Worm (Caenorhabditis elegans): ENCODE data around the gene Y47D7A.11.
A peak's percentile ranks its signal among the peaks of the same experiment; 100 is the strongest.

Gene Y47D7A.11

DNA sequence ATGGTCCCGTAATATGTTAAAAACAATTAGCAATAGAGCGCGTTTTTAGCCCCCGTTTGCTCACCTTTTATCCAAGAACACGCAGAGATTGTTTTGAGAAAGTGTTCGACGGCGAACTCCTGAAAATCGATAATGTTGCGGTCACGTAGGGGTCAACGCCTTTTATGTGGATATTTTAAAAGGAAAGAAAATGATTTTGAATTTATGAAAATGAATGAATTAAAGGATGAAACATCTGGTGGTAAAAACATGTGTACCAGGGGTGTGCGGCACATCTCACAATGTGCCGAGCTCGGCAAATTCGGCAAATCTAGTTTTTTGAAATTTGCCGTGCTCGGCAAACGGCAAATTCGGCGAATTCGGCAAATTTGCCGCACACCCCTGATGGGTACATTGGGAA lies 28.0 kb downstream of the Y47D7A.11 start, which contains the start of gene F13A2.4:
TSS of gene F13A2.4 (minus strand) at position 101 of the 400 bp plus-strand sequence.
- TF ChIP-seq T20F7.1 (GFP tag; optimal IDR thresholded peaks at IDR 0.05) (no peak), hlh-11 (tag; optimal IDR thresholded peaks at IDR 0.05) (no peak), daf-19 (GFP tag; conservative IDR thresholded peaks at IDR 0.05) (no peak), dmd-9 (GFP tag; IDR thresholded peaks at IDR 0.05) (no peak), madf-9 (GFP tag; conservative IDR thresholded peaks at IDR 0.05) (no peak), F49E8.2 (tag; optimal IDR thresholded peaks at IDR 0.05; ENCODE audit: borderline replicate concordance) (no peak), lin-29 (GFP tag; IDR thresholded peaks at IDR 0.05) (no peak), mes-2 (tag; optimal IDR thresholded peaks at IDR 0.05; ENCODE audit: poor library complexity, severe bottlenecking) (no peak), gei-8 (GFP tag; optimal IDR thresholded peaks at IDR 0.05) (no peak), dpl-1 (GFP tag; optimal IDR thresholded peaks at IDR 0.05) (no peak), snpc-1.2 (GFP tag; IDR thresholded peaks at IDR 0.05) (no peak), ctbp-1 (GFP tag; IDR thresholded peaks at IDR 0.05) (no peak), zip-11 (GFP tag; IDR thresholded peaks at IDR 0.05) (no peak), php-3 (GFP tag; IDR thresholded peaks at IDR 0.05) (no peak), F44E2.7 (GFP tag; IDR thresholded peaks at IDR 0.05) (no peak), nhr-77 (tag; optimal IDR thresholded peaks at IDR 0.05) (no peak)

DNA sequence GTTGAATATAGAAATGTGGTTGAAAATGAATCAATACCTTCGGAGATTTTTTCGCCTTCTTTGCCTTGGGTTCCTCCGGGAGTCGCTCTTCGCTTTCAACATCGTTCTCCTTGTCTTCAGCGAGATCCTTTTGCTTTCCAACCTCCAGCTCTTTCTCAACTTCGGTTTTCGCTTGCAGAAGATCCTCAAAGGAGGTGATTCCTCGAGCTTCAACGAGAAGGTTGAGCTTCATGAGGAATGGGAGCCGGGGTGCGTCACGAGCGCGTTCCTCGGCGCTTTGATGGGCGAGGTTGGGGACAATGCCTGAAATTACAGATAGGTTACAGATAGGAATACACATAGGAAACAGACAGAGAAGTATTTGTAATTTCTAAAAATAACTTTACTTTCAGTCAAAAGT lies 29.2 kb downstream of the Y47D7A.11 start:
- TF ChIP-seq ceh-28 (tag; optimal IDR thresholded peaks at IDR 0.05) (no peak), set-16 (GFP tag; IDR thresholded peaks at IDR 0.05) (peak; percentile 61; the same call in 1 of the 2 replicates)

DNA sequence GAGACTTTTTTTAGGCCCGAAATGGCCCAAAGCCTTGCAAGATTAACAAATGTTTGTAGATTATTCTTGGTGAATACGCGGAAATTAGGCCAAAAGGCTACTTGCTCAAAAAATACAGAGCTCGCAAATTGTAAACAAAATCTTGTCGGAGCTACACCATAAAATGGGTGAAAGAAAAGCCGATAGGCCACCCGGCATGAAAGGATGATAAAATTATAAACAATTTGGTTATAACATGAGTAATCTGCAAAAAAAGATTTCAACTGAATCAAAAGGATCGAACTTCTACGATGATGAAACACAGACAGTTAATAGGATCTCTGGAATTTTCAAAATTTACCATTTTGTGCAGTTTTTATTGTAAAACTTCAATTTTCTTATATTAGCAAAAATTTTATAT lies 30.0 kb downstream of the Y47D7A.11 start:
- no peak for TF ChIP-seq fkh-10 (GFP tag; optimal IDR thresholded peaks at IDR 0.05)
- peak; percentile 93 for TF ChIP-seq aha-1 (tag)
- TF ChIP-seq nhr-237 (tag; optimal IDR thresholded peaks at IDR 0.05), result no peak
- TF ChIP-seq jun-1 (tag; optimal IDR thresholded peaks at IDR 0.05), result no peak

ce11 chrV:4396257-4396656 lies 31.8 kb downstream of the Y47D7A.11 start, which contains the start of gene F13A2.3:
Gene F13A2.3, minus strand, starts transcription at chrV:4396357.
- TF ChIP-seq lir-3 (tag; optimal IDR thresholded peaks at IDR 0.05) (no peak), pha-4 (GFP tag; IDR thresholded peaks at IDR 0.05) (no peak), pha-4 (tag; optimal IDR thresholded peaks at IDR 0.05) (no peak), tag-97 (GFP tag; IDR thresholded peaks at IDR 0.05) (no peak), ceh-44 (GFP tag; IDR thresholded peaks at IDR 0.05) (no peak)

DNA sequence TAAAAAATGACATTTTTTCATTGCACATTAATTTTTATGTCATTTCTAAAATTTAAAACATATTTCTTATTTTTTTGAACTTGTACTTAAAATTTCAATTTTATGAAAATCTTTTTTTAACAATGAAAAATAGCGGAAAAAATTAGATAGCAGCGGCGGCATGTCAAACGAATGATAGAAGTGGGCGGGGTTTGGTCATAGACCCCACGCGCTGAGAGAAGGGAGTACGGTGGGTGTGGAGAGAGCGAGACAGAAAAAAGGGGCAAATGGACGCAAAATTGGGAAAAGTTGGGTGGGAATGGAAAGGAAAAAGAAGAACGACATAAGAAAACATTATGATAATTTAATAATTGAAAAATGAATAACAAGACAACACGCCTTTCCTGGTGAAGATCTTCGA lies 40.2 kb downstream of the Y47D7A.11 start:
- TF ChIP-seq vab-7 (GFP tag; IDR thresholded peaks at IDR 0.05) (no peak), aly-2 (tag; optimal IDR thresholded peaks at IDR 0.05) (no peak), F49E8.2 (tag; optimal IDR thresholded peaks at IDR 0.05; ENCODE audit: borderline replicate concordance) (no peak), dve-1 (tag; optimal IDR thresholded peaks at IDR 0.05; ENCODE audit: insufficient read depth) (no peak), arid-1 (GFP tag; conservative IDR thresholded peaks at IDR 0.05) (no peak), lir-3 (tag; optimal IDR thresholded peaks at IDR 0.05) (no peak), zip-11 (GFP tag; IDR thresholded peaks at IDR 0.05) (no peak), fos-1 (tag; optimal IDR thresholded peaks at IDR 0.05) (no peak), set-16 (GFP tag; IDR thresholded peaks at IDR 0.05) (no peak)

DNA sequence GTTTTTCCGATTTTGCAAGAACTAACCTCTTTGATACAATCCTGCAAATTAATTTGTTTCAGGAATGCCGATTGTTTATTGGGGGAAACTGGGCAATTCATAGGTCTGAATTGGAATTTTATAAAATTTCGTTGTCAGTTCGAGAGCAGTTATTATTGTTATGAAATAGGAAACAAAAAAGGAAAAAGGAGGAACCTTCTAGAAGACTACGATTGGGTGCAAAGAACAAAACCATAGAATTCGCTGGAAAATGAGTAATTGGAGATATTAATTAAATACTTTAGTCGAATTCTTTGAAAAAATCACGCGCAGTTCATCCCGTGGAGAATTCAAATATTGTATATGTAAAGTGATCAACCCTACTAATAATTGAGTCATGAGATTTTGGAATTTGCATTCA lies 40.7 kb downstream of the Y47D7A.11 start, which contains the start of gene F13A2.9:
TSS of gene F13A2.9 (minus strand) at position 101 of the 400 bp plus-strand sequence.
- TF ChIP-seq rbr-2 (tag; optimal IDR thresholded peaks at IDR 0.05) (no peak), zip-11 (GFP tag; IDR thresholded peaks at IDR 0.05) (no peak), F10B5.3 (tag; optimal IDR thresholded peaks at IDR 0.05) (no peak), ZK337.2 (GFP tag; IDR thresholded peaks at IDR 0.05) (no peak), ces-1 (GFP tag; optimal IDR thresholded peaks at IDR 0.05) (no peak), zfp-2 (tag; optimal IDR thresholded peaks at IDR 0.05) (no peak), fos-1 (tag; optimal IDR thresholded peaks at IDR 0.05) (no peak), tra-1 (GFP tag; IDR thresholded peaks at IDR 0.05) (no peak), sdz-12 (GFP tag; optimal IDR thresholded peaks at IDR 0.05) (no peak), nhr-237 (tag; optimal IDR thresholded peaks at IDR 0.05) (no peak), T26A8.4 (GFP tag; IDR thresholded peaks at IDR 0.05) (no peak), madf-5 (GFP tag; IDR thresholded peaks at IDR 0.05) (no peak), nhr-28 (tag; optimal IDR thresholded peaks at IDR 0.05) (no peak), lin-38 (GFP tag; IDR thresholded peaks at IDR 0.05) (no peak), lin-29 (GFP tag; IDR thresholded peaks at IDR 0.05) (no peak), unc-39 (tag; optimal IDR thresholded peaks at IDR 0.05) (no peak), fkh-10 (GFP tag; optimal IDR thresholded peaks at IDR 0.05) (no peak)

Data from whole organism, L4 larva.